Worm (Caenorhabditis elegans): ENCODE data around the gene F27E5.3.

The F27E5.3 gene

ce11 chrII:10121725-10122124 is 22.3 kb downstream of the F27E5.3 start, which contains the start of gene lov-1:
lov-1 (minus strand) TSS chrII:10121825.
- TF ChIP-seq nhr-77 (tag; optimal IDR thresholded peaks at IDR 0.05), result no peak
- TF ChIP-seq nhr-25 (tag; optimal IDR thresholded peaks at IDR 0.05), result no peak
- TF ChIP-seq fos-1 (tag; optimal IDR thresholded peaks at IDR 0.05), result no peak
- TF ChIP-seq ztf-11 (tag; optimal IDR thresholded peaks at IDR 0.05), result no peak
- TF ChIP-seq nhr-12 (tag; optimal IDR thresholded peaks at IDR 0.05), result no peak
- TF ChIP-seq nhr-23 (tag; optimal IDR thresholded peaks at IDR 0.05), result no peak
- TF ChIP-seq hmg-11 (tag; optimal IDR thresholded peaks at IDR 0.05), result no peak

ce11 chrII:10116690-10117089 is 27.3 kb downstream of the F27E5.3 start:
- TF ChIP-seq nhr-76 (tag; optimal IDR thresholded peaks at IDR 0.05) (no peak), zag-1 (tag; optimal IDR thresholded peaks at IDR 0.05) (no peak), lin-15B (tag; optimal IDR thresholded peaks at IDR 0.05) (no peak), tbx-2 (tag; optimal IDR thresholded peaks at IDR 0.05) (no peak), nhr-23 (tag; optimal IDR thresholded peaks at IDR 0.05) (no peak), skn-1 (tag; optimal IDR thresholded peaks at IDR 0.05) (no peak), lin-39 (tag; optimal IDR thresholded peaks at IDR 0.05) (no peak), ama-1 (optimal IDR thresholded peaks at IDR 0.05) (no peak)

- TF ChIP-seq ama-1 (optimal IDR thresholded peaks at IDR 0.05), result no peak
- no peak for TF ChIP-seq lin-15B (tag; optimal IDR thresholded peaks at IDR 0.05)
- no peak for TF ChIP-seq zag-1 (tag; optimal IDR thresholded peaks at IDR 0.05)
- no peak for TF ChIP-seq ceh-28 (tag; optimal IDR thresholded peaks at IDR 0.05)
- no peak for TF ChIP-seq snpc-4 (tag; optimal IDR thresholded peaks at IDR 0.05)
- no peak for TF ChIP-seq hmg-11 (tag; optimal IDR thresholded peaks at IDR 0.05)
- no peak for TF ChIP-seq ceh-82 (tag; optimal IDR thresholded peaks at IDR 0.05)
- no peak for TF ChIP-seq ZK546.5 (tag; optimal IDR thresholded peaks at IDR 0.05)
- TF ChIP-seq ceh-16 (tag; optimal IDR thresholded peaks at IDR 0.05), result no peak
- no peak for TF ChIP-seq pqm-1 (tag; optimal IDR thresholded peaks at IDR 0.05)
- no peak for TF ChIP-seq elt-3 (tag; optimal IDR thresholded peaks at IDR 0.05)
- no peak for TF ChIP-seq unc-62 (GFP tag; optimal IDR thresholded peaks at IDR 0.05)
- TF ChIP-seq fos-1 (tag; optimal IDR thresholded peaks at IDR 0.05), result no peak
- TF ChIP-seq egl-27 (tag; optimal IDR thresholded peaks at IDR 0.05), result no peak
- TF ChIP-seq tbx-2 (tag; optimal IDR thresholded peaks at IDR 0.05), result no peak
- no peak for TF ChIP-seq nhr-67 (tag; optimal IDR thresholded peaks at IDR 0.05)
These were observed 35.6 kb downstream of the F27E5.3 start, which contains the start of the genes ZK945.7 and ZK945.8 for ce11 chrII:10108377-10108776. ZK945.7 (minus strand) TSS chrII:10108477. ZK945.8 (plus strand) TSS chrII:10108651.

ce11 chrII:10106870-10107269 is 37.1 kb downstream of the F27E5.3 start, which contains the start of gene ZK945.6:
ZK945.6 (minus strand) TSS chrII:10106970.
- no peak for TF ChIP-seq sea-2 (GFP tag; optimal IDR thresholded peaks at IDR 0.05)
- no peak for TF ChIP-seq fkh-10 (GFP tag; optimal IDR thresholded peaks at IDR 0.05)
- no peak for TF ChIP-seq elt-3 (tag; optimal IDR thresholded peaks at IDR 0.05)
- TF ChIP-seq nhr-11 (tag; optimal IDR thresholded peaks at IDR 0.05), result no peak
- TF ChIP-seq pqm-1 (tag; optimal IDR thresholded peaks at IDR 0.05), result no peak
- no peak for TF ChIP-seq nhr-12 (tag; optimal IDR thresholded peaks at IDR 0.05)
- TF ChIP-seq fkh-2 (tag; optimal IDR thresholded peaks at IDR 0.05), result no peak
- no peak for TF ChIP-seq nfya-1 (tag; optimal IDR thresholded peaks at IDR 0.05; ENCODE audit: insufficient read depth)
- no peak for TF ChIP-seq hmg-11 (tag; optimal IDR thresholded peaks at IDR 0.05)
- TF ChIP-seq mml-1 (tag; optimal IDR thresholded peaks at IDR 0.05), result no peak
- no peak for TF ChIP-seq unc-62 (GFP tag; optimal IDR thresholded peaks at IDR 0.05)

- TF ChIP-seq fkh-2 (tag; optimal IDR thresholded peaks at IDR 0.05) (no peak), jun-1 (tag; optimal IDR thresholded peaks at IDR 0.05) (no peak), mml-1 (tag; optimal IDR thresholded peaks at IDR 0.05) (no peak), nhr-77 (tag; optimal IDR thresholded peaks at IDR 0.05) (no peak), lin-39 (tag; optimal IDR thresholded peaks at IDR 0.05) (no peak), R02D3.7 (tag; optimal IDR thresholded peaks at IDR 0.05) (no peak)
These were observed 38.4 kb downstream of the F27E5.3 start, which contains the start of gene ZK945.4 for ce11 chrII:10105604-10106003. ZK945.4 (minus strand) TSS chrII:10105704.

ce11 chrII:10103212-10103611 is 40.8 kb downstream of the F27E5.3 start:
- TF ChIP-seq nhr-76 (tag; optimal IDR thresholded peaks at IDR 0.05), result no peak
- TF ChIP-seq pha-4 (tag; optimal IDR thresholded peaks at IDR 0.05), result no peak
- TF ChIP-seq elt-1 (tag; optimal IDR thresholded peaks at IDR 0.05), result no peak
- no peak for TF ChIP-seq fkh-10 (GFP tag; optimal IDR thresholded peaks at IDR 0.05)
- TF ChIP-seq ceh-28 (tag; optimal IDR thresholded peaks at IDR 0.05), result no peak
- TF ChIP-seq mdl-1 (tag; optimal IDR thresholded peaks at IDR 0.05), result no peak
- TF ChIP-seq unc-39 (tag; optimal IDR thresholded peaks at IDR 0.05), result no peak
- no peak for TF ChIP-seq sea-2 (GFP tag; optimal IDR thresholded peaks at IDR 0.05)
- TF ChIP-seq skn-1 (tag; optimal IDR thresholded peaks at IDR 0.05), result no peak
- no peak for TF ChIP-seq elt-3 (tag; optimal IDR thresholded peaks at IDR 0.05)
- no peak for TF ChIP-seq lin-15B (tag; optimal IDR thresholded peaks at IDR 0.05)
- no peak for TF ChIP-seq unc-62 (GFP tag; optimal IDR thresholded peaks at IDR 0.05)
